Fruit fly (Drosophila melanogaster) whole organism, pupa: ENCODE data around the gene Smg5.

Experiments used
- CG10348 ChIP-seq: fragments of 200-800 bp; sonication (Bioruptor generic); IDR thresholded peaks from 2 replicates; pipeline ENCODE4 v1.3.6; 2022; ENCODE audit warnings: missing biosample characterization, missing genetic modification characterization
- CG12605 ChIP-seq: fragments of 200-800 bp; sonication (Bioruptor generic); IDR thresholded peaks from 2 replicates; pipeline ENCODE4 v1.3.6; 2022; ENCODE audit warnings: missing biosample characterization, missing genetic modification characterization
- CG13204 ChIP-seq: fragments of 200-800 bp; sonication (Bioruptor generic); optimal IDR thresholded peaks from 2 replicates; lab custom pipeline; 2018; ENCODE audit warnings: missing biosample characterization, mild to moderate bottlenecking, missing genetic modification characterization, moderate library complexity
- CG4496 ChIP-seq: fragments of 200-800 bp; sonication (Bioruptor generic); IDR thresholded peaks from 3 replicates; pipeline ENCODE4 v1.3.6; 2022; ENCODE audit warnings: missing biosample characterization, missing genetic modification characterization
- CG9948 ChIP-seq: fragments of 200-800 bp; sonication (Bioruptor generic); optimal IDR thresholded peaks from 2 replicates; lab custom pipeline; 2018; ENCODE audit warnings: missing biosample characterization, mild to moderate bottlenecking, missing genetic modification characterization, moderate library complexity
- D1 ChIP-seq: fragments of 200-800 bp; sonication (Bioruptor generic); optimal IDR thresholded peaks from 2 replicates; lab custom pipeline; 2018; ENCODE audit warnings: missing biosample characterization, mild to moderate bottlenecking, missing genetic modification characterization, moderate library complexity
- EcR ChIP-seq: fragments of 200-800 bp; sonication (Bioruptor generic); optimal IDR thresholded peaks from 3 replicates; lab custom pipeline; 2019; ENCODE audit warnings: missing biosample characterization, missing genetic modification characterization, mild to moderate bottlenecking, moderate library complexity, missing genetic modification reagents
- Ets98B ChIP-seq: fragments of 200-800 bp; sonication (Bioruptor generic); IDR thresholded peaks from 2 replicates; pipeline ENCODE4 v1.3.6; 2022; ENCODE audit warnings: missing biosample characterization, missing genetic modification characterization
- Snoo ChIP-seq: fragments of 200-800 bp; sonication (Bioruptor generic); optimal IDR thresholded peaks from 3 replicates; lab custom pipeline; 2017; ENCODE audit warnings: missing biosample characterization, mild to moderate bottlenecking, missing genetic modification characterization, inconsistent platforms

dm6 chr2L:13911783-13912182, 7.3 kb upstream of the Smg5 start, which contains the start of gene Acyp:
- TF ChIP-seq CG10348 (no peak), CG12605 (GFP tag; lab: Robert Waterston, UW) (no peak), D1 (no peak), CG13204 (no peak), Snoo (tag; lab: Kevin White, UChicago) (no peak), CG4496 (no peak), CG9948 (tag; lab: Kevin White, UChicago) (no peak), Ets98B (GFP tag; lab: Robert Waterston, UW) (no peak), EcR (no peak)
